Fruit fly (Drosophila melanogaster) whole organism, embryonic: ENCODE measurements around the gene CG31230.

Experiments
- Atf-2 ChIP-seq: fragments of 200-800 bp; sonication (Bioruptor generic); optimal IDR thresholded peaks from 2 replicates; lab custom pipeline; 2016; ENCODE audit warnings: missing biosample characterization, missing genetic modification characterization
- Atf6 ChIP-seq: fragments of 200-800 bp; sonication (Bioruptor generic); IDR thresholded peaks from 2 replicates; pipeline ENCODE4 v1.3.6; 2022; ENCODE audit warnings: missing biosample characterization, missing genetic modification characterization
- B-H1 ChIP-seq: fragments of 200-800 bp; sonication (Bioruptor generic); IDR thresholded peaks from 3 replicates; pipeline ENCODE4 v1.3.6; 2022; ENCODE audit warnings: missing biosample characterization, missing genetic modification characterization
- CG10147 ChIP-seq: fragments of 200-800 bp; sonication (Bioruptor generic); optimal IDR thresholded peaks from 2 replicates; lab custom pipeline; 2019; ENCODE audit warnings: missing biosample characterization, mild to moderate bottlenecking, missing genetic modification characterization, moderate library complexity
- CG10462 ChIP-seq: fragments of 200-800 bp; sonication (Bioruptor generic); optimal IDR thresholded peaks from 2 replicates; lab custom pipeline; 2016; ENCODE audit warnings: missing biosample characterization, missing genetic modification characterization
- CG11398 ChIP-seq: fragments of 200-800 bp; sonication (Bioruptor generic); optimal IDR thresholded peaks from 2 replicates; lab custom pipeline; 2016; ENCODE audit warnings: missing biosample characterization, missing genetic modification characterization
- CG11504 ChIP-seq: fragments of 200-800 bp; sonication (Bioruptor generic); optimal IDR thresholded peaks from 3 replicates; lab custom pipeline; 2019; ENCODE audit warnings: missing biosample characterization, mild to moderate bottlenecking, missing genetic modification characterization, moderate library complexity
- CG13424 ChIP-seq: fragments of 200-800 bp; sonication (Bioruptor generic); optimal IDR thresholded peaks from 2 replicates; lab custom pipeline; 2019; ENCODE audit warnings: missing biosample characterization, mild to moderate bottlenecking, missing genetic modification characterization, moderate library complexity
- CG14014 ChIP-seq: fragments of 200-800 bp; sonication (Bioruptor generic); IDR thresholded peaks from 2 replicates; pipeline ENCODE4 v1.3.6; 2022; ENCODE audit warnings: missing biosample characterization, missing genetic modification characterization
- CG1647 ChIP-seq: fragments of 200-800 bp; sonication (Bioruptor generic); optimal IDR thresholded peaks from 3 replicates; lab custom pipeline; 2016; ENCODE audit warnings: missing biosample characterization, missing genetic modification characterization
- CG18476 ChIP-seq: fragments of 200-800 bp; sonication (Bioruptor generic); optimal IDR thresholded peaks from 2 replicates; lab custom pipeline; 2016; ENCODE audit warnings: missing biosample characterization, mild to moderate bottlenecking, missing genetic modification characterization
- CG31388 ChIP-seq: fragments of 200-800 bp; sonication (Bioruptor generic); optimal IDR thresholded peaks from 2 replicates; lab custom pipeline; 2016; ENCODE audit warnings: missing biosample characterization, missing genetic modification characterization
- CG42726 ChIP-seq: fragments of 200-800 bp; sonication (Bioruptor generic); IDR thresholded peaks from 2 replicates; pipeline ENCODE4 v1.3.6; 2022; ENCODE audit warnings: missing biosample characterization, missing genetic modification characterization; ENCODE audit not compliant: partially characterized antibody
- CG4617 ChIP-seq: fragments of 200-800 bp; sonication (Bioruptor generic); optimal IDR thresholded peaks from 3 replicates; lab custom pipeline; 2016; ENCODE audit warnings: missing biosample characterization, missing genetic modification characterization, borderline replicate concordance
- CG4854 ChIP-seq: fragments of 200-800 bp; sonication (Bioruptor generic); optimal IDR thresholded peaks from 2 replicates; lab custom pipeline; 2016; ENCODE audit warnings: missing biosample characterization, missing genetic modification characterization, inconsistent platforms
- CG6854 ChIP-seq: fragments of 200-800 bp; sonication (Bioruptor generic); optimal IDR thresholded peaks from 3 replicates; lab custom pipeline; 2017; ENCODE audit warnings: missing biosample characterization, mild to moderate bottlenecking, missing genetic modification characterization
- CG7786 ChIP-seq: fragments of 200-800 bp; sonication (Bioruptor generic); optimal IDR thresholded peaks from 2 replicates; lab custom pipeline; 2016; ENCODE audit warnings: missing biosample characterization, missing genetic modification characterization
- CG9609 ChIP-seq: fragments of 200-800 bp; sonication (Bioruptor generic); optimal IDR thresholded peaks from 3 replicates; lab custom pipeline; 2016; ENCODE audit warnings: missing biosample characterization, missing genetic modification characterization
- CG9876 ChIP-seq: fragments of 200-800 bp; sonication (Bioruptor generic); optimal IDR thresholded peaks from 2 replicates; lab custom pipeline; 2016; ENCODE audit warnings: missing biosample characterization, missing genetic modification characterization
- Ets65A ChIP-seq: fragments of 200-800 bp; sonication (Bioruptor generic); peaks from one replicate; lab custom pipeline; 2016; ENCODE audit warnings: missing biosample characterization, missing genetic modification characterization
- Fer1 ChIP-seq: fragments of 200-800 bp; sonication (Bioruptor generic); optimal IDR thresholded peaks from 2 replicates; lab custom pipeline; 2017; ENCODE audit warnings: missing biosample characterization, mild to moderate bottlenecking, missing genetic modification characterization
- HLHmδ ChIP-seq: fragments of 200-800 bp; sonication (Bioruptor generic); optimal IDR thresholded peaks from 2 replicates; lab custom pipeline; 2018; ENCODE audit warnings: missing biosample characterization, mild to moderate bottlenecking, missing genetic modification characterization, moderate library complexity
- Hr39 ChIP-seq: fragments of >200 bp; optimal IDR thresholded peaks from 2 replicates; lab custom pipeline; 2017
- Hr51 ChIP-seq, 2 experiments: fragments of 200-800 bp; sonication (Bioruptor generic); optimal IDR thresholded peaks; 2 replicates in 1 of 2; 3 replicates in 1 of 2; lab custom pipeline; 2016 to 2018; ENCODE audit warnings: missing biosample characterization in 2 of 2, missing genetic modification characterization in 2 of 2, mild to moderate bottlenecking in 1 of 2, moderate library complexity in 1 of 2
- Mrtf ChIP-seq: fragments of 200-800 bp; sonication (Bioruptor generic); IDR thresholded peaks from 3 replicates; pipeline ENCODE4 v1.3.6; 2022; ENCODE audit warnings: missing biosample characterization, missing genetic modification characterization
- Opbp ChIP-seq: fragments of 200-800 bp; sonication (Bioruptor generic); IDR thresholded peaks from 3 replicates; pipeline ENCODE4 v1.3.6; 2022; ENCODE audit warnings: missing biosample characterization, missing genetic modification characterization; ENCODE audit not compliant: partially characterized antibody
- Side ChIP-seq: fragments of 200-800 bp; sonication (Bioruptor generic); optimal IDR thresholded peaks from 2 replicates; lab custom pipeline; 2016; ENCODE audit warnings: missing biosample characterization, missing genetic modification characterization
- TFAM ChIP-seq: fragments of 200-800 bp; sonication (Bioruptor generic); optimal IDR thresholded peaks from 2 replicates; lab custom pipeline; 2017; ENCODE audit warnings: missing biosample characterization, missing genetic modification characterization, inconsistent platforms
- Tbp ChIP-seq: fragments of >200 bp; optimal IDR thresholded peaks from 2 replicates; lab custom pipeline; 2018; ENCODE audit warnings: missing biosample characterization, missing genetic modification characterization
- abd-A ChIP-seq: fragments of 200-800 bp; sonication (Bioruptor generic); optimal IDR thresholded peaks from 3 replicates; lab custom pipeline; 2019; ENCODE audit warnings: missing biosample characterization, mild to moderate bottlenecking, missing genetic modification characterization, moderate library complexity
- al ChIP-seq: fragments of 200-800 bp; sonication (Bioruptor generic); IDR thresholded peaks from 2 replicates; pipeline ENCODE4 v1.3.6; 2022; ENCODE audit warnings: missing biosample characterization, missing genetic modification characterization
- bcd ChIP-seq: fragments of 200-800 bp; sonication (Bioruptor generic); optimal IDR thresholded peaks from 2 replicates; lab custom pipeline; 2017; ENCODE audit warnings: missing biosample characterization, mild to moderate bottlenecking, missing genetic modification characterization
- crol ChIP-seq: fragments of 200-800 bp; sonication (Bioruptor generic); IDR thresholded peaks from 2 replicates; pipeline ENCODE4 v1.3.6; 2022; ENCODE audit warnings: missing biosample characterization, missing genetic modification characterization
- cwo ChIP-seq: fragments of 200-800 bp; sonication (Bioruptor generic); optimal IDR thresholded peaks from 3 replicates; lab custom pipeline; 2017; ENCODE audit warnings: missing biosample characterization, missing genetic modification characterization, mild to moderate bottlenecking, moderate library complexity, missing genetic modification reagents
- dmrt99B ChIP-seq: fragments of 200-800 bp; sonication (Bioruptor generic); optimal IDR thresholded peaks from 2 replicates; lab custom pipeline; 2018; ENCODE audit warnings: missing biosample characterization, mild to moderate bottlenecking, missing genetic modification characterization, moderate library complexity
- dpn ChIP-seq, 2 experiments: fragments of 200-800 bp; sonication (Bioruptor generic); optimal IDR thresholded peaks; 3 replicates each; lab custom pipeline; 2016; ENCODE audit warnings: missing biosample characterization in 2 of 2, missing genetic modification characterization in 2 of 2
- hb ChIP-seq: fragments of 200-800 bp; sonication (Bioruptor generic); IDR thresholded peaks from 3 replicates; pipeline ENCODE4 v1.3.6; 2022; ENCODE audit warnings: missing biosample characterization, missing genetic modification characterization; ENCODE audit not compliant: partially characterized antibody
- jumu ChIP-seq: fragments of 200-800 bp; sonication (Bioruptor generic); optimal IDR thresholded peaks from 3 replicates; lab custom pipeline; 2016; ENCODE audit warnings: missing biosample characterization, missing genetic modification characterization
- nmo ChIP-seq: fragments of 200-800 bp; sonication (Bioruptor generic); optimal IDR thresholded peaks from 2 replicates; lab custom pipeline; 2018; ENCODE audit warnings: missing biosample characterization, mild to moderate bottlenecking, missing genetic modification characterization, moderate library complexity
- pros ChIP-seq: fragments of 200-800 bp; sonication (Bioruptor generic); optimal IDR thresholded peaks from 3 replicates; lab custom pipeline; 2019; ENCODE audit warnings: missing biosample characterization, mild to moderate bottlenecking, missing genetic modification characterization, moderate library complexity
- salm ChIP-seq: fragments of 200-800 bp; sonication (Bioruptor generic); optimal IDR thresholded peaks from 2 replicates; lab custom pipeline; 2018; ENCODE audit warnings: missing biosample characterization, mild to moderate bottlenecking, missing genetic modification characterization
- sr ChIP-seq: fragments of 200-800 bp; sonication (Bioruptor generic); IDR thresholded peaks from 3 replicates; pipeline ENCODE4 v1.3.6; 2022; ENCODE audit warnings: missing biosample characterization, missing genetic modification characterization
- sug ChIP-seq: fragments of 200-800 bp; optimal IDR thresholded peaks from 2 replicates; lab custom pipeline; 2019; ENCODE audit warnings: missing biosample characterization, mild to moderate bottlenecking, missing genetic modification characterization, moderate library complexity
- tgo ChIP-seq: fragments of 200-800 bp; sonication (Bioruptor generic); IDR thresholded peaks from 3 replicates; pipeline ENCODE4 v1.3.6; 2022; ENCODE audit warnings: missing biosample characterization, missing genetic modification characterization
- trh ChIP-seq: fragments of 200-800 bp; sonication (Bioruptor generic); optimal IDR thresholded peaks from 2 replicates; lab custom pipeline; 2016; ENCODE audit warnings: missing biosample characterization, missing genetic modification characterization
- unc-4 ChIP-seq: fragments of 200-800 bp; sonication (Bioruptor generic); IDR thresholded peaks from 2 replicates; pipeline ENCODE4 v1.3.6; 2022; ENCODE audit warnings: missing biosample characterization, missing genetic modification characterization; ENCODE audit not compliant: partially characterized antibody
- unpg ChIP-seq: fragments of 200-800 bp; sonication (Bioruptor generic); optimal IDR thresholded peaks from 3 replicates; lab custom pipeline; 2018; ENCODE audit warnings: missing biosample characterization, mild to moderate bottlenecking, missing genetic modification characterization, moderate library complexity
- wek ChIP-seq: fragments of 200-800 bp; sonication (Bioruptor generic); optimal IDR thresholded peaks from 3 replicates; lab custom pipeline; 2018; ENCODE audit warnings: missing biosample characterization, mild to moderate bottlenecking, missing genetic modification characterization, moderate library complexity
- zen ChIP-seq: fragments of 200-800 bp; sonication (Bioruptor generic); optimal IDR thresholded peaks from 3 replicates; lab custom pipeline; 2018; ENCODE audit warnings: missing biosample characterization, mild to moderate bottlenecking, missing genetic modification characterization, moderate library complexity
- zen2 ChIP-seq: fragments of 200-800 bp; sonication (Bioruptor generic); IDR thresholded peaks from 3 replicates; pipeline ENCODE4 v1.3.6; 2022; ENCODE audit warnings: missing biosample characterization, missing genetic modification characterization; ENCODE audit not compliant: partially characterized antibody
- zf30C ChIP-seq: fragments of 200-800 bp; sonication (Bioruptor generic); optimal IDR thresholded peaks from 3 replicates; lab custom pipeline; 2018; ENCODE audit warnings: missing biosample characterization, mild to moderate bottlenecking, missing genetic modification characterization

Gene CG31230

dm6 chr3R:18669812-18670211 lies 1.7 kb upstream of the CG31230 start:
- no peak for TF ChIP-seq jumu (GFP tag; lab: Kevin White, UChicago)
- no peak for TF ChIP-seq Tbp
- TF ChIP-seq abd-A (tag; lab: Kevin White, UChicago), result no peak
- no peak for TF ChIP-seq CG10462 (GFP tag; lab: Kevin White, UChicago)
- TF ChIP-seq CG42726 (GFP tag; lab: Robert Waterston, UW), result no peak
- TF ChIP-seq CG13424, result peak; percentile 48
- TF ChIP-seq unpg (GFP tag; lab: Kevin White, UChicago), result peak; percentile 2
- no peak for TF ChIP-seq dmrt99B (tag; lab: Kevin White, UChicago)
- TF ChIP-seq zen2 (GFP tag; lab: Robert Waterston, UW), result no peak
- no peak for TF ChIP-seq nmo (GFP tag; lab: Kevin White, UChicago)
- TF ChIP-seq zen (tag; lab: Kevin White, UChicago), result no peak
- TF ChIP-seq Opbp (GFP tag; lab: Robert Waterston, UW), result no peak
- TF ChIP-seq HLHmδ (GFP tag; lab: Kevin White, UChicago), result no peak
- no peak for TF ChIP-seq CG9609 (GFP tag; lab: Kevin White, UChicago)
- TF ChIP-seq CG1647 (GFP tag; lab: Kevin White, UChicago), result no peak
- no peak for TF ChIP-seq trh
- no peak for TF ChIP-seq CG9876 (GFP tag; lab: Kevin White, UChicago)
- TF ChIP-seq CG31388, result no peak
- no peak for TF ChIP-seq B-H1 (GFP tag; lab: Robert Waterston, UW)
- TF ChIP-seq tgo, result peak; percentile 43; the same call in 2 of the 3 replicates
- TF ChIP-seq bcd (GFP tag; lab: Kevin White, UChicago), result no peak
- no peak for TF ChIP-seq Mrtf (GFP tag; lab: Robert Waterston, UW)
- no peak for TF ChIP-seq crol (GFP tag; lab: Robert Waterston, UW)
- no peak for TF ChIP-seq salm (tag; lab: Kevin White, UChicago)
- TF ChIP-seq CG4854 (GFP tag; lab: Kevin White, UChicago), result no peak
- no peak for TF ChIP-seq Ets65A
- no peak for TF ChIP-seq hb (GFP tag; lab: Robert Waterston, UW)
- TF ChIP-seq CG7786 (GFP tag; lab: Kevin White, UChicago), result no peak
- no peak for TF ChIP-seq Atf-2 (GFP tag; lab: Kevin White, UChicago)
- peak; percentile 67 for TF ChIP-seq CG11504 (tag; lab: Kevin White, UChicago)
- TF ChIP-seq CG6854 (GFP tag; lab: Kevin White, UChicago), result no peak
- no peak for TF ChIP-seq al
- TF ChIP-seq CG18476, result no peak
- TF ChIP-seq dpn (GFP tag; optimal IDR thresholded peaks at IDR 0.05; lab: Kevin White, UChicago), result no peak
- TF ChIP-seq Fer1 (GFP tag; lab: Kevin White, UChicago), result peak; percentile 46
- TF ChIP-seq Side, result no peak
- TF ChIP-seq CG10147 (GFP tag; lab: Kevin White, UChicago), result no peak
- TF ChIP-seq zf30C (GFP tag; lab: Kevin White, UChicago), result no peak
- no peak for TF ChIP-seq sug
- no peak for TF ChIP-seq Atf6
- TF ChIP-seq CG11398 (GFP tag; lab: Kevin White, UChicago), result no peak
- no peak for TF ChIP-seq TFAM (GFP tag; lab: Kevin White, UChicago)
- TF ChIP-seq unc-4 (GFP tag; lab: Robert Waterston, UW), result no peak
- peak; percentile 26; the same call in 1 of the 2 replicates for TF ChIP-seq CG14014 (GFP tag; lab: Robert Waterston, UW)
- no peak for TF ChIP-seq Hr39 (lab: Kevin White, UChicago)
- TF ChIP-seq sr, result no peak
- TF ChIP-seq cwo (GFP tag; lab: Kevin White, UChicago), result no peak
- no peak for TF ChIP-seq CG4617 (GFP tag; lab: Kevin White, UChicago)
- TF ChIP-seq wek (GFP tag; lab: Kevin White, UChicago), result no peak
- TF ChIP-seq pros (GFP tag; lab: Kevin White, UChicago), result no peak
- peak in 1 of 2 experiments; percentile 13 for TF ChIP-seq Hr51 (GFP tag; optimal IDR thresholded peaks at IDR 0.05; lab: Kevin White, UChicago)
